Worm (Caenorhabditis elegans): ENCODE measurements around the gene R05G6.4.

R05G6.4 gene

ce11 chrIV:7520258-7520657 lies 7.2 kb downstream of the R05G6.4 start:
- TF ChIP-seq scrt-1 (GFP tag; IDR thresholded peaks at IDR 0.05) (no peak), tbx-37 (GFP tag; conservative IDR thresholded peaks at IDR 0.05) (no peak), ceh-13 (GFP tag; optimal IDR thresholded peaks at IDR 0.05) (no peak), aly-1 (tag; optimal IDR thresholded peaks at IDR 0.05) (no peak), ets-7 (tag; optimal IDR thresholded peaks at IDR 0.05) (no peak), F13C5.2 (tag; optimal IDR thresholded peaks at IDR 0.05) (no peak), sea-1 (GFP tag; conservative IDR thresholded peaks at IDR 0.05) (no peak), ama-1 (optimal IDR thresholded peaks at IDR 0.05) (no peak), ceh-36 (tag; optimal IDR thresholded peaks at IDR 0.05) (no peak), hnd-1 (tag; optimal IDR thresholded peaks at IDR 0.05) (no peak), hmg-4 (GFP tag; optimal IDR thresholded peaks at IDR 0.05) (no peak)

ce11 chrIV:7520841-7521240 lies 7.8 kb downstream of the R05G6.4 start:
- TF ChIP-seq ama-1 (optimal IDR thresholded peaks at IDR 0.05): no peak
- TF ChIP-seq hmbx-1 (tag; optimal IDR thresholded peaks at IDR 0.05): no peak
- no peak for TF ChIP-seq flt-1 (GFP tag; IDR thresholded peaks at IDR 0.05)
- no peak for TF ChIP-seq B0310.2 (tag; optimal IDR thresholded peaks at IDR 0.05)
- TF ChIP-seq aly-1 (tag; optimal IDR thresholded peaks at IDR 0.05): no peak
- TF ChIP-seq tbx-37 (GFP tag; conservative IDR thresholded peaks at IDR 0.05): no peak
- TF ChIP-seq pes-1 (GFP tag; IDR thresholded peaks at IDR 0.05): no peak
- TF ChIP-seq ets-7 (tag; optimal IDR thresholded peaks at IDR 0.05): no peak
- TF ChIP-seq F13C5.2 (tag; optimal IDR thresholded peaks at IDR 0.05): no peak
- no peak for TF ChIP-seq hmg-4 (GFP tag; optimal IDR thresholded peaks at IDR 0.05)
- TF ChIP-seq hnd-1 (tag; optimal IDR thresholded peaks at IDR 0.05): no peak
- no peak for TF ChIP-seq ceh-36 (tag; optimal IDR thresholded peaks at IDR 0.05)

- no peak for TF ChIP-seq F13C5.2 (tag; optimal IDR thresholded peaks at IDR 0.05)
- TF ChIP-seq pes-1 (GFP tag; IDR thresholded peaks at IDR 0.05): no peak
- TF ChIP-seq ceh-36 (tag; optimal IDR thresholded peaks at IDR 0.05): no peak
- TF ChIP-seq hnd-1 (tag; optimal IDR thresholded peaks at IDR 0.05): no peak
- no peak for TF ChIP-seq sea-1 (GFP tag; conservative IDR thresholded peaks at IDR 0.05)
- no peak for TF ChIP-seq ceh-13 (GFP tag; optimal IDR thresholded peaks at IDR 0.05)
- no peak for TF ChIP-seq tbx-11 (GFP tag; IDR thresholded peaks at IDR 0.05)
- TF ChIP-seq tra-4 (tag; optimal IDR thresholded peaks at IDR 0.05): no peak
- TF ChIP-seq hmbx-1 (tag; optimal IDR thresholded peaks at IDR 0.05): no peak
These were observed 8.6 kb downstream of the R05G6.4 start for ce11 chrIV:7521591-7521990.

ce11 chrIV:7523744-7524143 lies 10.7 kb downstream of the R05G6.4 start:
- no peak for TF ChIP-seq aly-1 (tag; optimal IDR thresholded peaks at IDR 0.05)
- no peak for TF ChIP-seq B0310.2 (tag; optimal IDR thresholded peaks at IDR 0.05)
- TF ChIP-seq ceh-13 (GFP tag; optimal IDR thresholded peaks at IDR 0.05): no peak
- no peak for TF ChIP-seq tra-4 (tag; optimal IDR thresholded peaks at IDR 0.05)
- TF ChIP-seq tbx-11 (GFP tag; IDR thresholded peaks at IDR 0.05): no peak
- TF ChIP-seq ets-7 (tag; optimal IDR thresholded peaks at IDR 0.05): no peak
- TF ChIP-seq ama-1 (optimal IDR thresholded peaks at IDR 0.05): no peak
- no peak for TF ChIP-seq hmbx-1 (tag; optimal IDR thresholded peaks at IDR 0.05)
- TF ChIP-seq hnd-1 (tag; optimal IDR thresholded peaks at IDR 0.05): no peak
- TF ChIP-seq pes-1 (GFP tag; IDR thresholded peaks at IDR 0.05): no peak
- TF ChIP-seq sea-1 (GFP tag; conservative IDR thresholded peaks at IDR 0.05): no peak
- no peak for TF ChIP-seq scrt-1 (GFP tag; IDR thresholded peaks at IDR 0.05)
- no peak for TF ChIP-seq ceh-36 (tag; optimal IDR thresholded peaks at IDR 0.05)
- TF ChIP-seq hmg-4 (GFP tag; optimal IDR thresholded peaks at IDR 0.05): no peak
- no peak for TF ChIP-seq F13C5.2 (tag; optimal IDR thresholded peaks at IDR 0.05)

- TF ChIP-seq hnd-1 (tag; optimal IDR thresholded peaks at IDR 0.05): no peak
- TF ChIP-seq sea-1 (GFP tag; conservative IDR thresholded peaks at IDR 0.05): no peak
- no peak for TF ChIP-seq ets-7 (tag; optimal IDR thresholded peaks at IDR 0.05)
- TF ChIP-seq ama-1 (optimal IDR thresholded peaks at IDR 0.05): no peak
- TF ChIP-seq ceh-13 (GFP tag; optimal IDR thresholded peaks at IDR 0.05): no peak
These were observed 17.4 kb downstream of the R05G6.4 start for ce11 chrIV:7530226-7531070.

- TF ChIP-seq pes-1 (GFP tag; IDR thresholded peaks at IDR 0.05) (no peak), B0310.2 (tag; optimal IDR thresholded peaks at IDR 0.05) (no peak), ceh-36 (tag; optimal IDR thresholded peaks at IDR 0.05) (no peak), tbx-11 (GFP tag; IDR thresholded peaks at IDR 0.05) (no peak), ceh-13 (GFP tag; optimal IDR thresholded peaks at IDR 0.05) (no peak), hnd-1 (tag; optimal IDR thresholded peaks at IDR 0.05) (no peak), F13C5.2 (tag; optimal IDR thresholded peaks at IDR 0.05) (no peak), hmg-4 (GFP tag; optimal IDR thresholded peaks at IDR 0.05) (no peak), scrt-1 (GFP tag; IDR thresholded peaks at IDR 0.05) (no peak), ets-7 (tag; optimal IDR thresholded peaks at IDR 0.05) (no peak), hmbx-1 (tag; optimal IDR thresholded peaks at IDR 0.05) (no peak), tra-4 (tag; optimal IDR thresholded peaks at IDR 0.05) (no peak), flt-1 (GFP tag; IDR thresholded peaks at IDR 0.05) (no peak), tbx-37 (GFP tag; conservative IDR thresholded peaks at IDR 0.05) (no peak), ama-1 (optimal IDR thresholded peaks at IDR 0.05) (no peak)
These were observed 19.3 kb downstream of the R05G6.4 start, which contains the start of gene R05G6.1 for ce11 chrIV:7532360-7532759. Gene R05G6.1 (plus strand): TSS chrIV:7532660.

ce11 chrIV:7542485-7543001 lies 29.5 kb downstream of the R05G6.4 start, which contains the start of gene R05G6.10:
Gene R05G6.10 (minus strand): TSS chrIV:7542535.
- TF ChIP-seq ets-7 (tag; optimal IDR thresholded peaks at IDR 0.05) (no peak), hmbx-1 (tag; optimal IDR thresholded peaks at IDR 0.05) (no peak), tbx-37 (GFP tag; conservative IDR thresholded peaks at IDR 0.05) (no peak)
